Worm (Caenorhabditis elegans): ENCODE results near the gene T15B7.15.

DNA sequence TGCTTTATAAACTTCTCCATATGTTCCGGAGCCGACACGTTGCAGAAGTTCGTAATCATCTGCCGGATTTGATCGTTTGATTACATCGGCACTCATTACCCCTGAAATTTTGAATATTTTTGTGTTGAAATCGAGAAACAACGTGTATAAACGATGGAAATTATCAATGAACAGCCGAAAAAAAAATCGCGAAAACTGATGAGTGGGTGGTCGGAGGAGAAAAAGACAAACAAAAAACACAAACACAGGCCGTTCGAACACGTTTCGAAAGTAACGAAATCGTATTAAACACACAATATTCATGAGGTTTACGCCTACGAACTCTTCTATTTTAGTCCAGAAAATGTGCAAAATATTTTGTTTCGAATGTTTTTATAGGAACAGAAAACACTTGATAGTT lies 45.9 kb downstream of the T15B7.15 start, which contains the start of gene gck-2:
- TF ChIP-seq nhr-77 (tag; optimal IDR thresholded peaks at IDR 0.05) (no peak), alr-1 (tag; optimal IDR thresholded peaks at IDR 0.05) (no peak), egl-27 (tag; optimal IDR thresholded peaks at IDR 0.05) (no peak)

All from whole organism, L2 larva.